Fruit fly (Drosophila melanogaster): ENCODE results near the gene Graf.

Gene Graf

DNA sequence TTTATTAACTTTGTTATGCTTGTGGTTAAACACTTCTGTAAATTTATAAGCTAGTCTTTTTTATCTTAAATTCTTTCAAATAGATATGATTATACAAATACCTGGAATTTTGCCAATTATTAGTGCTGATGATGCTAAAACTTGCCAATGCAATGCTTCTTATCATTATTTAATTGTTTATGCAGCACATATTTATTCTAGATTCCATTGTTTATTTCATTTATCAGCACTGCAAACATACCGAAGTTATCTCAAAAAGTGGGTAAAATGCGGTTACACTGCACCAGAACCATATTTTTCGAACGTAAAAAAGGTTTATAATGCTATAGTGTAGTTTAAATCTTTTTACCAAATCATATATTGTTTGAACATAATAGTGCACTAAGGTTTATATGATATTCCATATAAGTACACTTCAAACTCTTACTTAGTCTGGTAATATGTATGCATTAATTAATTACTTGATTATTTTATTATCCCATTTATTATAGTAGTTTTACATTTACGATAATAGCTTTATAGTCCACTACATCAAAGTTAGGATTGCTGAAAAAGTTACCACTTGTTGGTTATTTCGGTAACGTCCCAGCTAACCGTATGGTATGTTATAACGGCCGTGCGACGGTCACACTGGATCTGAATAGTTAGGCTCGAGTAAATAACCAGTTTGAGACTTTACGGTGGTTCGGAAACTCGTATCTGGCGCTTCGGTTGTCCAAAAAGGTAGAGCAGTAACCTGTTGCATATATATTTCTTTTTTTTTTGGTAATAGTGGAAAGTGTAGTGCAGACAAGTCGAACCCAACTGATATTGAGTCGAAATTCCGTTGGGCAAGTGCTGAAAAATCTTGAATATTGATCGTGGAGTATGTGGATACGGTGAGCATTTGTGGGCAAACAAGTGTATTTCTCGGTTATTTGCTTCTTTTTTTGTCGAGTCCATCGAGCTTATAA lies 28.0 kb upstream of the Graf start, which contains the start of gene Rhp (continued):
- TF ChIP-seq Sry-δ (GFP tag; optimal IDR thresholded peaks at IDR 0.05) = no peak
- peak; percentile 63; the same call in 1 of the 2 replicates for TF ChIP-seq CG14014 (GFP tag; IDR thresholded peaks at IDR 0.05)
- no peak for TF ChIP-seq CG10366 (GFP tag; IDR thresholded peaks at IDR 0.05)
- peak; percentile 77 for TF ChIP-seq CG13296 (GFP tag; optimal IDR thresholded peaks at IDR 0.05)
- peak; percentile 64 for TF ChIP-seq Asciz (GFP tag; optimal IDR thresholded peaks at IDR 0.05)
- TF ChIP-seq disco-r (GFP tag; optimal IDR thresholded peaks at IDR 0.05) = no peak
- no peak for TF ChIP-seq Rfx (GFP tag; IDR thresholded peaks at IDR 0.05)
- peak; percentile 49 for TF ChIP-seq CG31365 (tag; optimal IDR thresholded peaks at IDR 0.05)
- no peak for TF ChIP-seq emc (GFP tag; optimal IDR thresholded peaks at IDR 0.05)
- TF ChIP-seq wek (GFP tag; optimal IDR thresholded peaks at IDR 0.05) = peak; percentile 80
- TF ChIP-seq yki (optimal IDR thresholded peaks at IDR 0.05) = no peak
- TF ChIP-seq ap (GFP tag; IDR thresholded peaks at IDR 0.05) = no peak
- TF ChIP-seq slp2 (GFP tag; optimal IDR thresholded peaks at IDR 0.05) = no peak
- TF ChIP-seq CG12299 (tag; optimal IDR thresholded peaks at IDR 0.05) = peak; percentile 65
- TF ChIP-seq stwl (tag; optimal IDR thresholded peaks at IDR 0.05) = no peak
- peak; percentile 47 for TF ChIP-seq CG14710 (tag; optimal IDR thresholded peaks at IDR 0.05)
- no peak for TF ChIP-seq CG30020 (tag; optimal IDR thresholded peaks at IDR 0.05)
- no peak for TF ChIP-seq lilli (GFP tag; optimal IDR thresholded peaks at IDR 0.05)
- TF ChIP-seq CG9437 (GFP tag; optimal IDR thresholded peaks at IDR 0.05) = no peak
- no peak for TF ChIP-seq Trl (optimal IDR thresholded peaks at IDR 0.05)
- no peak for TF ChIP-seq Trl (GFP tag; optimal IDR thresholded peaks at IDR 0.05)
- peak; percentile 27; the same call in 1 of the 3 replicates for TF ChIP-seq CG16813 (GFP tag; IDR thresholded peaks at IDR 0.05; ENCODE audit: partially characterized antibody)
- TF ChIP-seq CG16863 (GFP tag; optimal IDR thresholded peaks at IDR 0.05) = peak; percentile 4
- peak; percentile 48 for TF ChIP-seq CG18619 (GFP tag; optimal IDR thresholded peaks at IDR 0.05)
- TF ChIP-seq CG4617 (GFP tag; optimal IDR thresholded peaks at IDR 0.05; ENCODE audit: borderline replicate concordance) = no peak
- TF ChIP-seq CG5180 (GFP tag; optimal IDR thresholded peaks at IDR 0.05) = peak; percentile 56
- TF ChIP-seq ase (GFP tag; IDR thresholded peaks at IDR 0.05) = no peak
- no peak for TF ChIP-seq Mrtf (GFP tag; IDR thresholded peaks at IDR 0.05)
- TF ChIP-seq jumu (GFP tag; optimal IDR thresholded peaks at IDR 0.05) = no peak
- TF ChIP-seq tio (GFP tag; optimal IDR thresholded peaks at IDR 0.05) = no peak
- TF ChIP-seq tup (GFP tag; optimal IDR thresholded peaks at IDR 0.05) = no peak
- peak; percentile 43 for TF ChIP-seq YL-1 (GFP tag; optimal IDR thresholded peaks at IDR 0.05)
- TF ChIP-seq CG31224 (GFP tag; IDR thresholded peaks at IDR 0.05) = no peak
- no peak for TF ChIP-seq jigr1 (GFP tag; IDR thresholded peaks at IDR 0.05)
- TF ChIP-seq CG7556 (GFP tag; optimal IDR thresholded peaks at IDR 0.05) = peak; percentile 12
- no peak for TF ChIP-seq CG32532 (GFP tag; IDR thresholded peaks at IDR 0.05)
- TF ChIP-seq Taf1 (GFP tag; IDR thresholded peaks at IDR 0.05) = no peak
- no peak for TF ChIP-seq run (tag; optimal IDR thresholded peaks at IDR 0.05)
- TF ChIP-seq chn (GFP tag; optimal IDR thresholded peaks at IDR 0.05) = no peak
- TF ChIP-seq CoRest (tag; optimal IDR thresholded peaks at IDR 0.05) = peak; percentile 45
- no peak for TF ChIP-seq HLH3B (GFP tag; IDR thresholded peaks at IDR 0.05)
- TF ChIP-seq CG8089 (GFP tag; optimal IDR thresholded peaks at IDR 0.05) = no peak
- TF ChIP-seq Fer1 (GFP tag; optimal IDR thresholded peaks at IDR 0.05) = peak; percentile 66
- TF ChIP-seq sd (tag; optimal IDR thresholded peaks at IDR 0.05) = no peak
- TF ChIP-seq Camta (GFP tag; optimal IDR thresholded peaks at IDR 0.05) = no peak
- TF ChIP-seq Hmr (GFP tag; optimal IDR thresholded peaks at IDR 0.05) = peak; percentile 37
- TF ChIP-seq Dll (GFP tag; IDR thresholded peaks at IDR 0.05; ENCODE audit: partially characterized antibody) = no peak
- no peak for TF ChIP-seq Deaf1 (tag; optimal IDR thresholded peaks at IDR 0.05)
- peak; percentile 62 for TF ChIP-seq CG7987 (GFP tag; optimal IDR thresholded peaks at IDR 0.05)
- TF ChIP-seq zf30C (GFP tag; optimal IDR thresholded peaks at IDR 0.05) = no peak
